Fruit fly (Drosophila melanogaster): Measurements from ENCODE around the gene per.

Gene per

dm6 chrX:2732127-2732526 is 46.7 kb downstream of the per start, which contains the start of the genes ttm50 and CG2712 (continued):
- TF ChIP-seq Fer3 (tag; optimal IDR thresholded peaks at IDR 0.05) (peak; percentile 44), Antp (GFP tag; optimal IDR thresholded peaks at IDR 0.05) (no peak), CG4328 (GFP tag; optimal IDR thresholded peaks at IDR 0.05) (peak; percentile 31), Hand (GFP tag; optimal IDR thresholded peaks at IDR 0.05) (no peak), CG13624 (GFP tag; optimal IDR thresholded peaks at IDR 0.05) (no peak), sr (GFP tag; IDR thresholded peaks at IDR 0.05) (no peak), ato (GFP tag; IDR thresholded peaks at IDR 0.05; ENCODE audit: partially characterized antibody) (no peak), CG33557 (GFP tag; optimal IDR thresholded peaks at IDR 0.05) (peak; percentile 48), chif (GFP tag; optimal IDR thresholded peaks at IDR 0.05) (no peak), grau (tag; optimal IDR thresholded peaks at IDR 0.05) (peak; percentile 74), cwo (GFP tag; optimal IDR thresholded peaks at IDR 0.05) (peak; percentile 43), ind (GFP tag; optimal IDR thresholded peaks at IDR 0.05) (peak; percentile 63), CG8765 (GFP tag; IDR thresholded peaks at IDR 0.05) (no peak), gfzf (GFP tag; optimal IDR thresholded peaks at IDR 0.05) (peak; percentile 74), jing (GFP tag; optimal IDR thresholded peaks at IDR 0.05) (no peak), Dad (GFP tag; optimal IDR thresholded peaks at IDR 0.05) (no peak), Camta (GFP tag; optimal IDR thresholded peaks at IDR 0.05) (no peak), CG3065 (GFP tag; optimal IDR thresholded peaks at IDR 0.05) (no peak), CG12104 (GFP tag; optimal IDR thresholded peaks at IDR 0.05) (peak; percentile 40), so (GFP tag; IDR thresholded peaks at IDR 0.05) (no peak), CG13424 (tag; optimal IDR thresholded peaks at IDR 0.05) (peak; percentile 73), Sox100B (GFP tag; optimal IDR thresholded peaks at IDR 0.05) (no peak), HHEX (GFP tag; optimal IDR thresholded peaks at IDR 0.05) (peak; percentile 22), peb (GFP tag; IDR thresholded peaks at IDR 0.05) (no peak; the same call in 1 of the 2 replicates), zfh1 (GFP tag; IDR thresholded peaks at IDR 0.05) (no peak), CG9797 (GFP tag; optimal IDR thresholded peaks at IDR 0.05) (peak; percentile 88), CG30431 (GFP tag; optimal IDR thresholded peaks at IDR 0.05) (no peak), psq (GFP tag; optimal IDR thresholded peaks at IDR 0.05) (no peak), Fer1 (GFP tag; optimal IDR thresholded peaks at IDR 0.05) (peak; percentile 64), Asciz (GFP tag; optimal IDR thresholded peaks at IDR 0.05) (no peak), CG3163 (GFP tag; optimal IDR thresholded peaks at IDR 0.05) (no peak), CG10565 (GFP tag; optimal IDR thresholded peaks at IDR 0.05) (no peak), CHES-1-like (GFP tag; optimal IDR thresholded peaks at IDR 0.05) (no peak), HmgD (GFP tag; optimal IDR thresholded peaks at IDR 0.05) (no peak), Atf-2 (GFP tag; optimal IDR thresholded peaks at IDR 0.05) (no peak), CG12236 (GFP tag; optimal IDR thresholded peaks at IDR 0.05) (no peak), fd3F (GFP tag; optimal IDR thresholded peaks at IDR 0.05) (peak; percentile 27), CG2129 (GFP tag; IDR thresholded peaks at IDR 0.05; ENCODE audit: partially characterized antibody) (no peak), corto (GFP tag; optimal IDR thresholded peaks at IDR 0.05) (no peak), fd64A (GFP tag; optimal IDR thresholded peaks at IDR 0.05) (no peak), Aef1 (GFP tag; IDR thresholded peaks at IDR 0.05) (no peak), dan (GFP tag; IDR thresholded peaks at IDR 0.05) (no peak), CG11085 (GFP tag; IDR thresholded peaks at IDR 0.05) (no peak; the same call in 1 of the 2 replicates), Mrtf (GFP tag; IDR thresholded peaks at IDR 0.05) (peak; percentile 53; the same call in 1 of the 3 replicates), eve (GFP tag; optimal IDR thresholded peaks at IDR 0.05) (no peak), CG43689 (GFP tag; IDR thresholded peaks at IDR 0.05) (no peak), CG5180 (GFP tag; optimal IDR thresholded peaks at IDR 0.05) (no peak), CG17385 (GFP tag; optimal IDR thresholded peaks at IDR 0.05) (no peak), CG13287 (GFP tag; IDR thresholded peaks at IDR 0.05; ENCODE audit: partially characterized antibody) (no peak), vvl (GFP tag; IDR thresholded peaks at IDR 0.05) (peak; percentile 53; the same call in 1 of the 2 replicates), NFAT (GFP tag; IDR thresholded peaks at IDR 0.05) (peak; percentile 27; the same call in 1 of the 2 replicates)

Data from whole organism, embryonic.